Fruit fly (Drosophila melanogaster): Measurements from ENCODE around the gene Atx-1.

DNA sequence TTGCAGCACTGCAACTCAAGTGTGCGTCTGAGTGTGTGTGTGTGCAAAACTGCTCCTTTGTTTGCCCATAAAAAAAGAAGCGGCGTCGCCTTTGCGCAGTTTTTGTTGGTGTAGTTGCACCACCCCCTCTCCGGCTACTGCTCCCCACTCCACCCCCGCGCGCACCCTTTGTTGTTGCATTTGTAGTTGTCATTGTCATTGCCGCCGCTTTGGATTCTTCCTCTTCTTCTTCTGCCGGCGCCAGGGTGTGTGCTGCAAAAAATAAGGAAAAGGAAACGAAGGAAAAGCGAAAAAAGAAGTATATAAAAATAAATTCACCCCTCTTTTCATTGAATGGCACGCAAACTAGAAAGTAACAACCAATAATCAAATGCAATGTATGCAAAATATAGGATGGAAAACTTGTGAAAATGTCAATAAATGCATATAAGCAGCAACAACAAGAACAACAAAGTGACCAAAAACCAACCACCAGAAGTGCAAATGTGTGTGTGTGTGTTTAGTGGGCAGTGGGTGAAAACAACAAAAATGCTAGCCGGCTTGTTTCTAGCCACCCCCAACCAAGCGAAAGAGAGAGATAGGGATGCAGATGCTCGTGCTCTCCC lies 19.0 kb upstream of the Atx-1 start:
- TF ChIP-seq h (optimal IDR thresholded peaks at IDR 0.05): no peak
- TF ChIP-seq insv (optimal IDR thresholded peaks at IDR 0.05): no peak
- no peak for TF ChIP-seq Sin3A (optimal IDR thresholded peaks at IDR 0.05)
- TF ChIP-seq ttk (optimal IDR thresholded peaks at IDR 0.05): no peak
- no peak for TF ChIP-seq psq (optimal IDR thresholded peaks at IDR 0.05)
